Worm (Caenorhabditis elegans) whole organism, late embryonic: Measurements from ENCODE around the gene skat-1.

Experiments used
- ahr-1 ChIP-seq: sonication (generic microtip); optimal IDR thresholded peaks from 2 replicates; lab custom pipeline; 2016; ENCODE audit warnings: missing genetic modification characterization, missing compliant biosample characterization
- ama-1 ChIP-seq: fragments of 150-350 bp; optimal IDR thresholded peaks from 2 replicates; lab custom pipeline; 2014
- dve-1 ChIP-seq: sonication (generic microtip); optimal IDR thresholded peaks from 2 replicates; lab custom pipeline; 2017; ENCODE audit warnings: antibody characterized with exemption, mild to moderate bottlenecking, missing genetic modification characterization, missing compliant biosample characterization
- eyg-1 ChIP-seq: sonication (generic microtip); optimal IDR thresholded peaks from 2 replicates; lab custom pipeline; 2016; ENCODE audit warnings: missing genotype, missing genetic modification characterization, missing compliant biosample characterization
- fkh-10 ChIP-seq: fragments of 150-350 bp; optimal IDR thresholded peaks from 2 replicates; lab custom pipeline; 2014; ENCODE audit warnings: missing biosample characterization, missing genetic modification reagents, missing genetic modification characterization
- hlh-13 ChIP-seq: fragments of 200-800 bp; sonication (Bioruptor generic); optimal IDR thresholded peaks from 2 replicates; lab custom pipeline; 2018; ENCODE audit warnings: mild to moderate bottlenecking, missing genetic modification characterization, missing compliant biosample characterization
- hlh-30 ChIP-seq: sonication (generic microtip); optimal IDR thresholded peaks from 2 replicates; lab custom pipeline; 2017; ENCODE audit warnings: antibody characterized with exemption, missing genetic modification characterization, missing compliant biosample characterization; ENCODE audit not compliant: insufficient read depth
- nhr-11 ChIP-seq: fragments of 150-350 bp; optimal IDR thresholded peaks from 2 replicates; lab custom pipeline; 2014; ENCODE audit warnings: missing biosample characterization, missing genetic modification characterization
- pha-4 ChIP-seq: fragments of 150-350 bp; optimal IDR thresholded peaks from 2 replicates; lab custom pipeline; 2018; ENCODE audit warnings: missing biosample characterization, missing genetic modification reagents, missing genetic modification characterization
- pqm-1 ChIP-seq: sonication (generic microtip); optimal IDR thresholded peaks from 2 replicates; lab custom pipeline; 2016; ENCODE audit warnings: missing genetic modification characterization, missing compliant biosample characterization
- ref-2 ChIP-seq: sonication (generic microtip); optimal IDR thresholded peaks from 2 replicates; lab custom pipeline; 2016; ENCODE audit warnings: missing genetic modification characterization, missing compliant biosample characterization
- syd-9 ChIP-seq: sonication (generic microtip); optimal IDR thresholded peaks from 2 replicates; lab custom pipeline; 2016; ENCODE audit warnings: mild to moderate bottlenecking, missing genetic modification characterization, moderate library complexity, missing compliant biosample characterization
- unc-3 ChIP-seq, 2 experiments: fragments of 200-800 bp in 1 of 2; sonication (Bioruptor generic) in 1 of 2; sonication (generic microtip) in 1 of 2; conservative IDR thresholded peaks in 1 of 2; optimal IDR thresholded peaks in 1 of 2; 2 replicates each; pipeline versions ENCODE4 v1.3.6 to Lab custom; 2016 to 2022; ENCODE audit warnings: missing compliant biosample characterization in 2 of 2, missing genetic modification characterization in 2 of 2, missing genetic modification reagents in 1 of 2

DNA sequence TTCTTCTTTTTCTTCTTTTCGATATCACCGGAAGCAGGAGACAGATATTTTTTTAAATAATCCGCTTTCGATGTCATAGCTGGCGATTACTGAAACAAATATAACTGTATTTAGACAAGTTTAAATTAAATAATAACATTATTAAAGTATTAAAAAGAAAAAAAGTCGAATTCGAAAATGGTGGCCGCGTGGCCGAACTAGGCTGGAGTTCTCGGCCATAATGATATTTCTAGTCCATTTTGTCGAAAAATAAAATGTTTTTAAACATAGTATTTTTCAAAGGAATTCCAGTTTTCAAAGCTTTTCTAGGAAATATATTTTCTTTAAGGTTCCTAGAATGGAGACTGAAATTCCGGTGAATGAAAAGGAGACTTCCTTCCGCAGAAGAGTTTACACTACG, 28.9 kb downstream of the skat-1 start, which contains the start of the genes bud-13 and rpap-2:
- TF ChIP-seq dve-1 (no peak), nhr-11 (tag; lab: Kevin White, UChicago) (no peak), ama-1 (lab: Kevin White, UChicago) (no peak), pha-4 (tag; lab: Kevin White, UChicago) (no peak), hlh-30 (tag; lab: Kevin White, UChicago) (no peak), unc-3 (GFP tag; conservative IDR thresholded peaks at IDR 0.05; lab: Robert Waterston, UW) (no peak), unc-3 (tag; optimal IDR thresholded peaks at IDR 0.05; lab: Kevin White, UChicago) (no peak), pqm-1 (tag; lab: Kevin White, UChicago) (no peak), hlh-13 (GFP tag; lab: Kevin White, UChicago) (no peak), fkh-10 (GFP tag; lab: Kevin White, UChicago) (no peak), ref-2 (tag; lab: Kevin White, UChicago) (no peak), eyg-1 (tag; lab: Kevin White, UChicago) (no peak), syd-9 (no peak), ahr-1 (tag; lab: Kevin White, UChicago) (no peak)
